Worm (Caenorhabditis elegans) whole organism, L4/young adult: ENCODE data around the gene F35C8.8.

ENCODE experiments used
- dao-5 ChIP-seq: sonication (generic microtip); optimal IDR thresholded peaks from 2 replicates; lab custom pipeline; 2016; ENCODE audit warnings: missing genotype, missing genetic modification characterization, moderate library complexity, missing compliant biosample characterization
- him-1 ChIP-seq: sonication (generic microtip); optimal IDR thresholded peaks from 2 replicates; lab custom pipeline; 2016; ENCODE audit warnings: missing genotype, missing genetic modification reagents, missing genetic modification characterization, missing compliant biosample characterization

- TF ChIP-seq him-1 (tag; lab: Kevin White, UChicago), result no peak
- no peak for TF ChIP-seq dao-5
Measured at ce11 chrX:5355253-5355652, 17.2 kb downstream of the F35C8.8 start.
